Worm (Caenorhabditis elegans) whole organism, L1 larva: ENCODE data around the gene F10E9.3.

ENCODE experiments used
- C04F5.9 ChIP-seq: sonication (generic microtip); optimal IDR thresholded peaks from 2 replicates; lab custom pipeline; 2016; ENCODE audit warnings: missing genetic modification characterization, missing compliant biosample characterization
- C34B4.2 ChIP-seq: sonication (generic microtip); optimal IDR thresholded peaks from 2 replicates; lab custom pipeline; 2017; ENCODE audit warnings: mild to moderate bottlenecking, missing genetic modification characterization, missing compliant biosample characterization
- F16B12.6 ChIP-seq: fragments of 150-350 bp; optimal IDR thresholded peaks from 2 replicates; lab custom pipeline; 2014; ENCODE audit warnings: missing biosample characterization, missing genetic modification characterization
- Y116A8C.19 ChIP-seq: sonication (generic microtip); optimal IDR thresholded peaks from 2 replicates; lab custom pipeline; 2016; ENCODE audit warnings: missing compliant biosample characterization, missing genetic modification characterization, borderline replicate concordance
- aly-2 ChIP-seq: fragments of 150-350 bp; optimal IDR thresholded peaks from 2 replicates; lab custom pipeline; 2014; ENCODE audit warnings: missing biosample characterization, missing genetic modification characterization
- ama-1 ChIP-seq: fragments of 150-350 bp; optimal IDR thresholded peaks from 2 replicates; lab custom pipeline; 2014
- ceh-63 ChIP-seq: fragments of 200-800 bp; sonication (Bioruptor generic); optimal IDR thresholded peaks from 2 replicates; lab custom pipeline; 2018; ENCODE audit warnings: mild to moderate bottlenecking, missing genetic modification characterization, missing compliant biosample characterization
- ces-1 ChIP-seq: fragments of 150-350 bp; optimal IDR thresholded peaks from 2 replicates; lab custom pipeline; 2014; ENCODE audit warnings: missing biosample characterization, missing genetic modification reagents, missing genetic modification characterization
- dpl-1 ChIP-seq, 3 experiments: fragments of 150-350 bp in 2 of 3; sonication (generic microtip) in 1 of 3; optimal IDR thresholded peaks; 2 replicates each; lab custom pipeline; 2014 to 2017; ENCODE audit warnings: missing biosample characterization in 3 of 3, missing genetic modification characterization in 3 of 3, missing genetic modification reagents in 3 of 3
- dsc-1 ChIP-seq: sonication (generic microtip); optimal IDR thresholded peaks from 2 replicates; lab custom pipeline; 2016; ENCODE audit warnings: mild to moderate bottlenecking, missing genetic modification characterization, missing compliant biosample characterization
- efl-3 ChIP-seq: fragments of 200-800 bp; sonication (Bioruptor generic); optimal IDR thresholded peaks from 2 replicates; lab custom pipeline; 2018; ENCODE audit warnings: mild to moderate bottlenecking, missing genetic modification characterization, missing compliant biosample characterization
- elt-2 ChIP-seq: sonication (generic microtip); optimal IDR thresholded peaks from 2 replicates; lab custom pipeline; 2016; ENCODE audit warnings: missing genetic modification characterization, mild to moderate bottlenecking, inconsistent platforms, missing compliant biosample characterization, missing genetic modification reagents
- fkh-10 ChIP-seq: sonication (generic microtip); optimal IDR thresholded peaks from 2 replicates; lab custom pipeline; 2017; ENCODE audit warnings: missing biosample characterization, missing genetic modification reagents, missing genetic modification characterization
- fkh-4 ChIP-seq: sonication (generic microtip); optimal IDR thresholded peaks from 2 replicates; lab custom pipeline; 2016; ENCODE audit warnings: missing compliant biosample characterization, missing genetic modification characterization, borderline replicate concordance
- fkh-8 ChIP-seq: sonication (generic microtip); optimal IDR thresholded peaks from 2 replicates; lab custom pipeline; 2016; ENCODE audit warnings: mild to moderate bottlenecking, missing genetic modification characterization, missing compliant biosample characterization
- fos-1 ChIP-seq: fragments of 150-350 bp; optimal IDR thresholded peaks from 2 replicates; lab custom pipeline; 2014; ENCODE audit warnings: missing biosample characterization, missing genetic modification characterization
- hlh-4 ChIP-seq: sonication (generic microtip); optimal IDR thresholded peaks from 2 replicates; lab custom pipeline; 2016; ENCODE audit warnings: mild to moderate bottlenecking, missing genetic modification characterization, missing compliant biosample characterization
- hpl-2 ChIP-seq: fragments of 150-350 bp; optimal IDR thresholded peaks from 2 replicates; lab custom pipeline; 2014; ENCODE audit warnings: missing biosample characterization, missing genetic modification reagents, missing genetic modification characterization
- lin-13 ChIP-seq: fragments of 150-350 bp; optimal IDR thresholded peaks from 2 replicates; lab custom pipeline; 2014; ENCODE audit warnings: missing biosample characterization, missing genetic modification reagents, missing genetic modification characterization
- lin-14 ChIP-seq: fragments of 200-800 bp; sonication (Bioruptor generic); optimal IDR thresholded peaks from 2 replicates; lab custom pipeline; 2018; ENCODE audit warnings: mild to moderate bottlenecking, missing genetic modification characterization, moderate library complexity, missing compliant biosample characterization
- lin-35 ChIP-seq, 2 experiments: fragments of 150-350 bp; optimal IDR thresholded peaks; 2 replicates each; lab custom pipeline; 2014; ENCODE audit warnings: missing biosample characterization in 2 of 2, missing genetic modification characterization in 2 of 2, missing genetic modification reagents in 2 of 2
- lir-3 ChIP-seq: sonication (generic microtip); optimal IDR thresholded peaks from 2 replicates; lab custom pipeline; 2016; ENCODE audit warnings: mild to moderate bottlenecking, missing genetic modification characterization, moderate library complexity, missing compliant biosample characterization; ENCODE audit not compliant: poor library complexity
- lsy-2 ChIP-seq, 2 experiments: fragments of 150-350 bp; optimal IDR thresholded peaks; 2 replicates each; lab custom pipeline; 2014; ENCODE audit warnings: missing biosample characterization in 2 of 2, missing genetic modification characterization in 2 of 2
- mab-9 ChIP-seq: fragments of 200-800 bp; sonication (Bioruptor generic); IDR thresholded peaks from 2 replicates; pipeline ENCODE4 v1.3.6; 2022; ENCODE audit warnings: missing genetic modification reagents, missing genetic modification characterization, missing compliant biosample characterization
- mdl-1 ChIP-seq, 2 experiments: fragments of 150-350 bp; optimal IDR thresholded peaks; 2 replicates each; lab custom pipeline; 2014 to 2017; ENCODE audit warnings: missing biosample characterization in 2 of 2, missing genetic modification characterization in 2 of 2, inconsistent platforms in 1 of 2
- mef-2 ChIP-seq: fragments of 150-350 bp; optimal IDR thresholded peaks from 2 replicates; lab custom pipeline; 2014; ENCODE audit warnings: missing biosample characterization, missing genetic modification characterization
- mep-1 ChIP-seq: fragments of 150-350 bp; optimal IDR thresholded peaks from 2 replicates; lab custom pipeline; 2014; ENCODE audit warnings: missing biosample characterization, missing genetic modification characterization
- nhr-20 ChIP-seq: sonication (generic microtip); optimal IDR thresholded peaks from 2 replicates; lab custom pipeline; 2016; ENCODE audit warnings: mild to moderate bottlenecking, missing genetic modification characterization, missing compliant biosample characterization
- nhr-47 ChIP-seq: sonication (generic microtip); optimal IDR thresholded peaks from 2 replicates; lab custom pipeline; 2016; ENCODE audit warnings: mild to moderate bottlenecking, missing genetic modification characterization, moderate library complexity, missing compliant biosample characterization
- nhr-76 ChIP-seq: sonication (generic microtip); optimal IDR thresholded peaks from 2 replicates; lab custom pipeline; 2017; ENCODE audit warnings: missing biosample characterization, missing genetic modification characterization
- nhr-85 ChIP-seq: sonication (generic microtip); peaks from one replicate; lab custom pipeline; 2016; ENCODE audit warnings: missing genetic modification characterization, inconsistent platforms, missing compliant biosample characterization
- nhr-90 ChIP-seq: sonication (generic microtip); optimal IDR thresholded peaks from 2 replicates; lab custom pipeline; 2016; ENCODE audit warnings: mild to moderate bottlenecking, missing genetic modification characterization, missing compliant biosample characterization; ENCODE audit not compliant: poor library complexity
- pax-3 ChIP-seq: fragments of 200-800 bp; sonication (Bioruptor generic); optimal IDR thresholded peaks from 2 replicates; lab custom pipeline; 2018; ENCODE audit warnings: mild to moderate bottlenecking, missing genetic modification characterization, moderate library complexity, missing compliant biosample characterization
- skn-1 ChIP-seq: fragments of 150-350 bp; optimal IDR thresholded peaks from 2 replicates; lab custom pipeline; 2014; ENCODE audit warnings: missing biosample characterization, missing genetic modification characterization
- snpc-4 ChIP-seq: fragments of 150-350 bp; optimal IDR thresholded peaks from 2 replicates; lab custom pipeline; 2014; ENCODE audit warnings: missing biosample characterization, missing genetic modification characterization
- snu-23 ChIP-seq: sonication (generic microtip); optimal IDR thresholded peaks from 2 replicates; lab custom pipeline; 2016; ENCODE audit warnings: missing genetic modification characterization, missing compliant biosample characterization
- sox-4 ChIP-seq: sonication (generic microtip); optimal IDR thresholded peaks from 2 replicates; lab custom pipeline; 2016; ENCODE audit warnings: missing genetic modification characterization, missing compliant biosample characterization
- tlp-1 ChIP-seq: fragments of 150-350 bp; optimal IDR thresholded peaks from 2 replicates; lab custom pipeline; 2014; ENCODE audit warnings: missing biosample characterization, missing genetic modification characterization
- unc-130 ChIP-seq: fragments of 150-350 bp; optimal IDR thresholded peaks from 2 replicates; lab custom pipeline; 2017; ENCODE audit warnings: missing biosample characterization, missing genetic modification characterization, inconsistent platforms
- unc-30 ChIP-seq: sonication (generic microtip); optimal IDR thresholded peaks from 2 replicates; lab custom pipeline; 2017; ENCODE audit warnings: missing biosample characterization, missing genetic modification characterization
- unc-98 ChIP-seq: fragments of 200-800 bp; sonication (Bioruptor generic); IDR thresholded peaks from 2 replicates; pipeline ENCODE4 v1.3.6; 2022; ENCODE audit warnings: missing genetic modification characterization, missing compliant biosample characterization
- vab-15 ChIP-seq: sonication (generic microtip); optimal IDR thresholded peaks from 2 replicates; lab custom pipeline; 2017; ENCODE audit warnings: missing genotype, mild to moderate bottlenecking, missing genetic modification characterization, missing compliant biosample characterization
- xbp-1 ChIP-seq: sonication (generic microtip); optimal IDR thresholded peaks from 2 replicates; lab custom pipeline; 2016; ENCODE audit warnings: missing genetic modification characterization, missing compliant biosample characterization
- ztf-4 ChIP-seq: fragments of 150-350 bp; optimal IDR thresholded peaks from 2 replicates; lab custom pipeline; 2014; ENCODE audit warnings: missing biosample characterization, missing genetic modification characterization

Gene F10E9.3

ce11 chrIII:8319100-8319499 is 8.3 kb downstream of the F10E9.3 start, which contains the start of gene F10E9.11 (continued):
- peak; percentile 85 for TF ChIP-seq xbp-1 (tag; lab: Kevin White, UChicago)
- TF ChIP-seq nhr-90 (tag; lab: Kevin White, UChicago): peak; percentile 93
- peak; percentile 91 for TF ChIP-seq sox-4 (tag; lab: Kevin White, UChicago)

- no peak for TF ChIP-seq lin-35 (GFP tag; optimal IDR thresholded peaks at IDR 0.05; lab: Kevin White, UChicago)
- TF ChIP-seq snu-23 (GFP tag; lab: Kevin White, UChicago): no peak
- TF ChIP-seq unc-98: no peak
- no peak for TF ChIP-seq nhr-85 (tag; lab: Kevin White, UChicago)
- TF ChIP-seq mdl-1 (tag; optimal IDR thresholded peaks at IDR 0.05; lab: Kevin White, UChicago): no peak
- TF ChIP-seq vab-15: no peak
- no peak for TF ChIP-seq pax-3 (tag; lab: Kevin White, UChicago)
- TF ChIP-seq dpl-1 (GFP tag; optimal IDR thresholded peaks at IDR 0.05; lab: Kevin White, UChicago): no peak
- TF ChIP-seq tlp-1 (tag; lab: Kevin White, UChicago): no peak
- TF ChIP-seq mef-2 (tag; lab: Kevin White, UChicago): no peak
- TF ChIP-seq lsy-2 (tag; optimal IDR thresholded peaks at IDR 0.05; lab: Kevin White, UChicago): no peak
- TF ChIP-seq hlh-4: no peak
- no peak for TF ChIP-seq ama-1 (lab: Kevin White, UChicago)
- TF ChIP-seq efl-3 (GFP tag; lab: Kevin White, UChicago): no peak
These were observed 9.4 kb downstream of the F10E9.3 start, which contains the start of gene F10E9.10 for ce11 chrIII:8320183-8320582. F10E9.10 (minus strand) TSS chrIII:8320283.

- TF ChIP-seq lsy-2 (tag; optimal IDR thresholded peaks at IDR 0.05; lab: Kevin White, UChicago) (peak in 1 of 2 experiments; percentile 14), lin-14 (GFP tag; lab: Kevin White, UChicago) (peak; percentile 57), fos-1 (tag; lab: Kevin White, UChicago) (no peak), fkh-8 (tag; lab: Kevin White, UChicago) (peak; percentile 36), unc-98 (no peak), dsc-1 (peak; percentile 49), dpl-1 (GFP tag; optimal IDR thresholded peaks at IDR 0.05; lab: Kevin White, UChicago) (peak in 1 of 3 experiments; percentile 18)
These were observed 10.4 kb downstream of the F10E9.3 start for ce11 chrIII:8321225-8321624.

- TF ChIP-seq mab-9 (no peak), ceh-63 (GFP tag; lab: Kevin White, UChicago) (no peak), lin-35 (GFP tag; optimal IDR thresholded peaks at IDR 0.05; lab: Kevin White, UChicago) (no peak), skn-1 (tag; lab: Kevin White, UChicago) (no peak), dpl-1 (GFP tag; optimal IDR thresholded peaks at IDR 0.05; lab: Kevin White, UChicago) (no peak), dsc-1 (peak; percentile 14), xbp-1 (tag; lab: Kevin White, UChicago) (no peak), C34B4.2 (tag; lab: Kevin White, UChicago) (no peak), vab-15 (no peak), mep-1 (no peak), elt-2 (no peak), snu-23 (GFP tag; lab: Kevin White, UChicago) (no peak), fkh-4 (tag; lab: Kevin White, UChicago) (no peak), Y116A8C.19 (tag; lab: Kevin White, UChicago) (no peak), ztf-4 (no peak), fos-1 (tag; lab: Kevin White, UChicago) (no peak), mdl-1 (tag; optimal IDR thresholded peaks at IDR 0.05; lab: Kevin White, UChicago) (no peak), nhr-90 (tag; lab: Kevin White, UChicago) (no peak), snpc-4 (tag; lab: Kevin White, UChicago) (no peak), ces-1 (no peak), aly-2 (tag; lab: Kevin White, UChicago) (no peak), C04F5.9 (tag; lab: Kevin White, UChicago) (no peak), nhr-76 (tag; lab: Kevin White, UChicago) (no peak), nhr-47 (tag; lab: Kevin White, UChicago) (peak; percentile 54), F16B12.6 (no peak), unc-130 (tag; lab: Kevin White, UChicago) (no peak), unc-30 (tag; lab: Kevin White, UChicago) (no peak), lir-3 (tag; lab: Kevin White, UChicago) (no peak), hlh-4 (no peak), fkh-10 (no peak), nhr-20 (tag; lab: Kevin White, UChicago) (peak; percentile 10), hpl-2 (no peak), lin-14 (GFP tag; lab: Kevin White, UChicago) (peak; percentile 20), lin-13 (GFP tag; lab: Kevin White, UChicago) (no peak)
These were observed 11.9 kb downstream of the F10E9.3 start, which contains the start of gene F10E9.1 for ce11 chrIII:8322645-8323213. F10E9.1 (plus strand) TSS chrIII:8323163.
